Worm (Caenorhabditis elegans) whole organism, L2 larva: Measurements from ENCODE around the gene chil-23.

Source experiments
- C34F6.9 ChIP-seq: fragments of 150-350 bp; optimal IDR thresholded peaks from 2 replicates; lab custom pipeline; 2014; ENCODE audit warnings: missing biosample characterization, missing genetic modification characterization
- F13H6.1 ChIP-seq: sonication (generic microtip); optimal IDR thresholded peaks from 2 replicates; lab custom pipeline; 2016; ENCODE audit warnings: missing genetic modification characterization, missing compliant biosample characterization
- R02D3.7 ChIP-seq: fragments of 150-350 bp; optimal IDR thresholded peaks from 2 replicates; lab custom pipeline; 2014; ENCODE audit warnings: missing biosample characterization, missing genetic modification characterization
- ZK546.5 ChIP-seq: sonication (generic microtip); optimal IDR thresholded peaks from 2 replicates; lab custom pipeline; 2017; ENCODE audit warnings: missing biosample characterization, missing genetic modification characterization
- aly-2 ChIP-seq: fragments of 150-350 bp; optimal IDR thresholded peaks from 2 replicates; lab custom pipeline; 2014; ENCODE audit warnings: missing biosample characterization, missing genetic modification characterization
- ama-1 ChIP-seq: fragments of 150-350 bp; optimal IDR thresholded peaks from 2 replicates; lab custom pipeline; 2018; ENCODE audit warnings: inconsistent platforms
- blmp-1 ChIP-seq: sonication (generic microtip); optimal IDR thresholded peaks from 2 replicates; lab custom pipeline; 2017; ENCODE audit warnings: missing genetic modification characterization, mild to moderate bottlenecking, missing compliant biosample characterization, antibody characterized with exemption, moderate library complexity; ENCODE audit not compliant: insufficient read depth
- ceh-16 ChIP-seq: fragments of 150-350 bp; optimal IDR thresholded peaks from 2 replicates; lab custom pipeline; 2014; ENCODE audit warnings: missing biosample characterization, missing genetic modification characterization
- ceh-82 ChIP-seq: fragments of 150-350 bp; optimal IDR thresholded peaks from 2 replicates; lab custom pipeline; 2014; ENCODE audit warnings: missing biosample characterization, missing genetic modification characterization
- crh-2 ChIP-seq: sonication (generic microtip); optimal IDR thresholded peaks from 2 replicates; lab custom pipeline; 2017; ENCODE audit warnings: missing biosample characterization, missing genetic modification characterization
- egl-27 ChIP-seq: sonication (generic microtip); optimal IDR thresholded peaks from 3 replicates; lab custom pipeline; 2017; ENCODE audit warnings: missing biosample characterization, missing genetic modification reagents, missing genetic modification characterization
- elt-1 ChIP-seq: fragments of 150-350 bp; optimal IDR thresholded peaks from 2 replicates; lab custom pipeline; 2014; ENCODE audit warnings: missing biosample characterization, missing genetic modification characterization
- elt-3 ChIP-seq: sonication (generic microtip); optimal IDR thresholded peaks from 2 replicates; lab custom pipeline; 2017; ENCODE audit warnings: missing biosample characterization, missing genetic modification characterization
- fos-1 ChIP-seq: fragments of 150-350 bp; optimal IDR thresholded peaks from 2 replicates; lab custom pipeline; 2014; ENCODE audit warnings: missing biosample characterization, missing genetic modification characterization
- gmeb-1 ChIP-seq: fragments of 150-350 bp; optimal IDR thresholded peaks from 2 replicates; lab custom pipeline; 2014; ENCODE audit warnings: missing biosample characterization, missing genetic modification characterization
- lin-11 ChIP-seq: fragments of 150-350 bp; sonication (generic microtip); optimal IDR thresholded peaks from 2 replicates; lab custom pipeline; 2014; ENCODE audit warnings: missing biosample characterization, missing genetic modification characterization, inconsistent platforms, mixed read lengths
- lin-13 ChIP-seq: fragments of 150-350 bp; optimal IDR thresholded peaks from 2 replicates; lab custom pipeline; 2014; ENCODE audit warnings: missing biosample characterization, missing genetic modification reagents, missing genetic modification characterization
- lin-39 ChIP-seq: fragments of 150-350 bp; optimal IDR thresholded peaks from 2 replicates; lab custom pipeline; 2014; ENCODE audit warnings: missing biosample characterization, missing genetic modification reagents, missing genetic modification characterization
- lsy-2 ChIP-seq, 2 experiments: fragments of 150-350 bp in 1 of 2; sonication (generic microtip) in 1 of 2; optimal IDR thresholded peaks; 2 replicates each; lab custom pipeline; 2014 to 2017; ENCODE audit warnings: missing biosample characterization in 2 of 2, missing genetic modification characterization in 2 of 2
- mbf-1 ChIP-seq: sonication (generic microtip); optimal IDR thresholded peaks from 2 replicates; lab custom pipeline; 2017; ENCODE audit warnings: missing biosample characterization, missing genetic modification characterization
- mdl-1 ChIP-seq, 2 experiments: fragments of 150-350 bp in 1 of 2; sonication (generic microtip) in 1 of 2; optimal IDR thresholded peaks; 2 replicates each; lab custom pipeline; 2017; ENCODE audit warnings: missing biosample characterization in 2 of 2, missing genetic modification characterization in 2 of 2
- nhr-10 ChIP-seq: sonication (generic microtip); optimal IDR thresholded peaks from 2 replicates; lab custom pipeline; 2017; ENCODE audit warnings: missing biosample characterization, missing genetic modification characterization
- nhr-11 ChIP-seq: fragments of 150-350 bp; optimal IDR thresholded peaks from 2 replicates; lab custom pipeline; 2014; ENCODE audit warnings: missing biosample characterization, missing genetic modification characterization
- nhr-129 ChIP-seq: fragments of 150-350 bp; optimal IDR thresholded peaks from 2 replicates; lab custom pipeline; 2014; ENCODE audit warnings: missing biosample characterization, missing genetic modification characterization
- nhr-21 ChIP-seq: fragments of 150-350 bp; optimal IDR thresholded peaks from 2 replicates; lab custom pipeline; 2014; ENCODE audit warnings: missing biosample characterization, missing genetic modification characterization
- nhr-23 ChIP-seq: fragments of 150-350 bp; optimal IDR thresholded peaks from 2 replicates; lab custom pipeline; 2014; ENCODE audit warnings: missing biosample characterization, missing genetic modification reagents, missing genetic modification characterization
- nhr-237 ChIP-seq: fragments of 150-350 bp; optimal IDR thresholded peaks from 2 replicates; lab custom pipeline; 2014; ENCODE audit warnings: missing biosample characterization, missing genetic modification characterization
- nhr-25 ChIP-seq: fragments of 150-350 bp; sonication (generic microtip); optimal IDR thresholded peaks from 3 replicates; lab custom pipeline; 2014; ENCODE audit warnings: missing biosample characterization, missing genetic modification characterization
- nhr-6 ChIP-seq: fragments of 150-350 bp; optimal IDR thresholded peaks from 2 replicates; lab custom pipeline; 2014; ENCODE audit warnings: missing biosample characterization, missing genetic modification characterization
- nhr-77 ChIP-seq: fragments of 150-350 bp; optimal IDR thresholded peaks from 2 replicates; lab custom pipeline; 2014; ENCODE audit warnings: missing biosample characterization, missing genetic modification characterization
- skn-1 ChIP-seq: sonication (generic microtip); optimal IDR thresholded peaks from 2 replicates; lab custom pipeline; 2017; ENCODE audit warnings: missing biosample characterization, missing genetic modification characterization
- sma-3 ChIP-seq: sonication (generic microtip); optimal IDR thresholded peaks from 2 replicates; lab custom pipeline; 2016; ENCODE audit warnings: missing genetic modification reagents, missing genetic modification characterization, missing compliant biosample characterization
- sma-9 ChIP-seq, 2 experiments: fragments of 150-350 bp in 1 of 2; sonication (generic microtip) in 1 of 2; optimal IDR thresholded peaks; 2 replicates each; lab custom pipeline; 2014 to 2016; ENCODE audit warnings: missing genetic modification characterization in 2 of 2, mild to moderate bottlenecking in 1 of 2, missing biosample characterization in 1 of 2, missing compliant biosample characterization in 1 of 2, missing genetic modification reagents in 1 of 2, moderate library complexity in 1 of 2
- unc-39 ChIP-seq: fragments of 150-350 bp; optimal IDR thresholded peaks from 2 replicates; lab custom pipeline; 2014; ENCODE audit warnings: missing biosample characterization, missing genetic modification characterization
- unc-55 ChIP-seq: fragments of 150-350 bp; sonication (generic microtip); optimal IDR thresholded peaks from 3 replicates; lab custom pipeline; 2014; ENCODE audit warnings: missing biosample characterization, missing genetic modification reagents, missing genetic modification characterization
- unc-62 ChIP-seq: fragments of 150-350 bp; optimal IDR thresholded peaks from 2 replicates; lab custom pipeline; 2014; ENCODE audit warnings: missing biosample characterization, missing genetic modification reagents, missing genetic modification characterization
- zag-1 ChIP-seq: fragments of 150-350 bp; optimal IDR thresholded peaks from 2 replicates; lab custom pipeline; 2014; ENCODE audit warnings: missing biosample characterization, missing genetic modification characterization
- ztf-11 ChIP-seq: sonication (generic microtip); optimal IDR thresholded peaks from 2 replicates; lab custom pipeline; 2017; ENCODE audit warnings: missing biosample characterization, missing genetic modification characterization
- ztf-4 ChIP-seq: fragments of 150-350 bp; optimal IDR thresholded peaks from 2 replicates; lab custom pipeline; 2014; ENCODE audit warnings: missing biosample characterization, missing genetic modification characterization

chil-23 gene

ce11 chrII:9468414-9468813, at the start of gene chil-23:
TSS of gene chil-23 (minus strand) at chrII:9468611.
- TF ChIP-seq elt-3 (no peak), mbf-1 (tag; lab: Kevin White, UChicago) (no peak), C34F6.9 (tag; lab: Kevin White, UChicago) (no peak), ztf-4 (tag; lab: Kevin White, UChicago) (no peak), nhr-11 (no peak), sma-9 (GFP tag; optimal IDR thresholded peaks at IDR 0.05; lab: Kevin White, UChicago) (peak; percentile 60), sma-9 (tag; optimal IDR thresholded peaks at IDR 0.05; lab: Kevin White, UChicago) (no peak), unc-39 (tag; lab: Kevin White, UChicago) (no peak), zag-1 (tag; lab: Kevin White, UChicago) (no peak), lin-39 (no peak), lin-11 (tag; lab: Kevin White, UChicago) (no peak), crh-2 (tag; lab: Kevin White, UChicago) (peak; percentile 23), unc-62 (GFP tag; lab: Kevin White, UChicago) (no peak), skn-1 (tag; lab: Kevin White, UChicago) (peak; percentile 48), nhr-77 (no peak), fos-1 (tag; lab: Kevin White, UChicago) (peak; percentile 89), nhr-21 (tag; lab: Kevin White, UChicago) (no peak), elt-1 (tag; lab: Kevin White, UChicago) (no peak), unc-55 (GFP tag; lab: Kevin White, UChicago) (no peak), R02D3.7 (tag; lab: Kevin White, UChicago) (no peak), aly-2 (tag; lab: Kevin White, UChicago) (no peak), ztf-11 (tag; lab: Kevin White, UChicago) (no peak)

- no peak for TF ChIP-seq sma-9 (GFP tag; optimal IDR thresholded peaks at IDR 0.05; lab: Kevin White, UChicago)
- TF ChIP-seq sma-9 (tag; optimal IDR thresholded peaks at IDR 0.05; lab: Kevin White, UChicago): no peak
- TF ChIP-seq nhr-11: no peak
- TF ChIP-seq sma-3 (GFP tag; lab: Kevin White, UChicago): no peak
- no peak for TF ChIP-seq nhr-10 (tag; lab: Kevin White, UChicago)
- TF ChIP-seq elt-3: no peak
- no peak for TF ChIP-seq ama-1 (lab: Kevin White, UChicago)
- no peak for TF ChIP-seq nhr-6 (tag; lab: Kevin White, UChicago)
- TF ChIP-seq lin-11 (tag; lab: Kevin White, UChicago): no peak
- no peak for TF ChIP-seq ZK546.5
- TF ChIP-seq zag-1 (tag; lab: Kevin White, UChicago): no peak
- no peak for TF ChIP-seq nhr-23
- TF ChIP-seq mbf-1 (tag; lab: Kevin White, UChicago): no peak
- no peak for TF ChIP-seq C34F6.9 (tag; lab: Kevin White, UChicago)
- no peak for TF ChIP-seq nhr-237 (tag; lab: Kevin White, UChicago)
- TF ChIP-seq R02D3.7 (tag; lab: Kevin White, UChicago): no peak
- no peak for TF ChIP-seq ztf-11 (tag; lab: Kevin White, UChicago)
- TF ChIP-seq mdl-1 (tag; optimal IDR thresholded peaks at IDR 0.05; lab: Kevin White, UChicago): no peak
- no peak for TF ChIP-seq nhr-129
- TF ChIP-seq, all 48 proteins: peak for 0
Observed at ce11 chrII:9516836-9517235, 48.4 kb upstream of the chil-23 start, which contains the start of gene gcy-1. TSS of gene gcy-1 (minus strand) at chrII:9516936.

ce11 chrII:9507181-9507580, 38.8 kb upstream of the chil-23 start, which contains the start of gene gcy-3:
TSS of gene gcy-3 (minus strand) at chrII:9507281.
- no peak for TF ChIP-seq lin-13 (GFP tag; lab: Kevin White, UChicago)
- TF ChIP-seq egl-27 (tag; lab: Kevin White, UChicago): no peak
- no peak for TF ChIP-seq skn-1 (tag; lab: Kevin White, UChicago)
- no peak for TF ChIP-seq mbf-1 (tag; lab: Kevin White, UChicago)
- no peak for TF ChIP-seq lin-39
- TF ChIP-seq mdl-1 (tag; optimal IDR thresholded peaks at IDR 0.05; lab: Kevin White, UChicago): no peak
- no peak for TF ChIP-seq blmp-1 (tag; lab: Kevin White, UChicago)
- TF ChIP-seq ceh-16: no peak
- TF ChIP-seq C34F6.9 (tag; lab: Kevin White, UChicago): no peak
- no peak for TF ChIP-seq nhr-6 (tag; lab: Kevin White, UChicago)
- TF ChIP-seq lsy-2 (tag; optimal IDR thresholded peaks at IDR 0.05; lab: Kevin White, UChicago): no peak
- TF ChIP-seq nhr-25 (tag; lab: Kevin White, UChicago): no peak
- TF ChIP-seq nhr-21 (tag; lab: Kevin White, UChicago): no peak

- TF ChIP-seq skn-1 (tag; lab: Kevin White, UChicago) (no peak), unc-62 (GFP tag; lab: Kevin White, UChicago) (no peak), F13H6.1 (peak; percentile 72), sma-9 (GFP tag; optimal IDR thresholded peaks at IDR 0.05; lab: Kevin White, UChicago) (peak; percentile 78), sma-9 (tag; optimal IDR thresholded peaks at IDR 0.05; lab: Kevin White, UChicago) (no peak), gmeb-1 (tag; lab: Kevin White, UChicago) (peak; percentile 46), sma-3 (GFP tag; lab: Kevin White, UChicago) (peak; percentile 8), nhr-237 (tag; lab: Kevin White, UChicago) (no peak), R02D3.7 (tag; lab: Kevin White, UChicago) (no peak), crh-2 (tag; lab: Kevin White, UChicago) (peak; percentile 63), ceh-82 (tag; lab: Kevin White, UChicago) (no peak), elt-1 (tag; lab: Kevin White, UChicago) (no peak), ama-1 (lab: Kevin White, UChicago) (no peak), unc-55 (GFP tag; lab: Kevin White, UChicago) (no peak)
Observed at ce11 chrII:9501955-9502354, 33.5 kb upstream of the chil-23 start.
